Fruit fly (Drosophila melanogaster) whole organism, embryonic: ENCODE measurements around the gene CG5334.
A peak's percentile ranks its signal among the peaks of the same experiment; 100 is the strongest.

Experiments used
- Antp ChIP-seq: fragments of 200-800 bp; sonication (Bioruptor generic); optimal IDR thresholded peaks from 3 replicates; lab custom pipeline; 2016; ENCODE audit warnings: missing biosample characterization, missing genetic modification characterization
- B-H2 ChIP-seq: fragments of 200-800 bp; sonication (Bioruptor generic); optimal IDR thresholded peaks from 2 replicates; lab custom pipeline; 2018; ENCODE audit warnings: missing biosample characterization, mild to moderate bottlenecking, missing genetic modification characterization
- BEAF-32 ChIP-seq: fragments of 200-800 bp; sonication (Bioruptor generic); optimal IDR thresholded peaks from 3 replicates; lab custom pipeline; 2017; ENCODE audit warnings: missing biosample characterization, missing genetic modification characterization, mild to moderate bottlenecking, moderate library complexity, missing genetic modification reagents
- CG10321 ChIP-seq: fragments of 200-800 bp; sonication (Bioruptor generic); IDR thresholded peaks from 2 replicates; pipeline ENCODE4 v1.3.6; 2022; ENCODE audit warnings: missing biosample characterization, missing genetic modification characterization
- CG12104 ChIP-seq: fragments of 200-800 bp; sonication (Bioruptor generic); optimal IDR thresholded peaks from 3 replicates; lab custom pipeline; 2016; ENCODE audit warnings: missing biosample characterization, missing genetic modification characterization
- CG12744 ChIP-seq: fragments of 200-800 bp; sonication (Bioruptor generic); optimal IDR thresholded peaks from 2 replicates; lab custom pipeline; 2016; ENCODE audit warnings: missing biosample characterization, missing genetic modification characterization
- CG13296 ChIP-seq: fragments of 200-800 bp; sonication (Bioruptor generic); optimal IDR thresholded peaks from 3 replicates; lab custom pipeline; 2018; ENCODE audit warnings: missing biosample characterization, mild to moderate bottlenecking, missing genetic modification characterization
- CG13424 ChIP-seq: fragments of 200-800 bp; sonication (Bioruptor generic); optimal IDR thresholded peaks from 2 replicates; lab custom pipeline; 2019; ENCODE audit warnings: missing biosample characterization, mild to moderate bottlenecking, missing genetic modification characterization, moderate library complexity
- CG15514 ChIP-seq: fragments of 200-800 bp; sonication (Bioruptor generic); optimal IDR thresholded peaks from 3 replicates; lab custom pipeline; 2017; ENCODE audit warnings: missing biosample characterization, missing genetic modification characterization, mild to moderate bottlenecking, moderate library complexity, missing genetic modification reagents
- CG16779 ChIP-seq: fragments of 200-800 bp; sonication (Bioruptor generic); IDR thresholded peaks from 2 replicates; pipeline ENCODE4 v1.3.6; 2022; ENCODE audit warnings: missing biosample characterization, missing genetic modification characterization
- CG17361 ChIP-seq: fragments of 200-800 bp; sonication (Bioruptor generic); IDR thresholded peaks from 3 replicates; pipeline ENCODE4 v1.3.6; 2022; ENCODE audit warnings: missing biosample characterization, missing genetic modification characterization
- CG3838 ChIP-seq: fragments of 200-800 bp; sonication (Bioruptor generic); optimal IDR thresholded peaks from 3 replicates; lab custom pipeline; 2016; ENCODE audit warnings: missing biosample characterization, missing genetic modification characterization
- CG4707 ChIP-seq: fragments of 200-800 bp; sonication (Bioruptor generic); optimal IDR thresholded peaks from 2 replicates; lab custom pipeline; 2018; ENCODE audit warnings: missing biosample characterization, mild to moderate bottlenecking, missing genetic modification characterization, moderate library complexity
- CG7372 ChIP-seq: fragments of 200-800 bp; sonication (Bioruptor generic); IDR thresholded peaks from 2 replicates; pipeline ENCODE4 v1.3.6; 2022; ENCODE audit warnings: missing biosample characterization, missing genetic modification characterization
- CG7556 ChIP-seq: fragments of 200-800 bp; sonication (Bioruptor generic); optimal IDR thresholded peaks from 2 replicates; lab custom pipeline; 2017; ENCODE audit warnings: missing biosample characterization, mild to moderate bottlenecking, missing genetic modification characterization
- CG7786 ChIP-seq: fragments of 200-800 bp; sonication (Bioruptor generic); optimal IDR thresholded peaks from 2 replicates; lab custom pipeline; 2016; ENCODE audit warnings: missing biosample characterization, missing genetic modification characterization
- CoRest ChIP-seq: fragments of 200-800 bp; sonication (Bioruptor generic); optimal IDR thresholded peaks from 3 replicates; lab custom pipeline; 2018; ENCODE audit warnings: missing biosample characterization, mild to moderate bottlenecking, missing genetic modification characterization, moderate library complexity
- CrebB ChIP-seq: fragments of 200-800 bp; sonication (Bioruptor generic); optimal IDR thresholded peaks from 3 replicates; lab custom pipeline; 2018; ENCODE audit warnings: missing biosample characterization, mild to moderate bottlenecking, missing genetic modification characterization
- Dll ChIP-seq: fragments of 200-800 bp; sonication (Bioruptor generic); IDR thresholded peaks from 4 replicates; pipeline ENCODE4 v1.3.6; 2022; ENCODE audit warnings: missing biosample characterization, missing genetic modification characterization; ENCODE audit not compliant: partially characterized antibody
- E2f2 ChIP-seq: fragments of 200-800 bp; sonication (Bioruptor generic); IDR thresholded peaks from 2 replicates; pipeline ENCODE4 v1.3.6; 2022; ENCODE audit warnings: missing biosample characterization, missing genetic modification characterization
- HLH4C ChIP-seq: fragments of 200-800 bp; sonication (Bioruptor generic); IDR thresholded peaks from 3 replicates; pipeline ENCODE4 v1.3.6; 2022; ENCODE audit warnings: missing biosample characterization, missing genetic modification characterization; ENCODE audit not compliant: partially characterized antibody
- Hand ChIP-seq: fragments of 200-800 bp; sonication (Bioruptor generic); optimal IDR thresholded peaks from 2 replicates; lab custom pipeline; 2017; ENCODE audit warnings: mild to moderate bottlenecking, missing biosample characterization, missing genetic modification reagents, missing genetic modification characterization
- Hmr ChIP-seq: fragments of 200-800 bp; sonication (Bioruptor generic); optimal IDR thresholded peaks from 3 replicates; lab custom pipeline; 2017; ENCODE audit warnings: mild to moderate bottlenecking, missing biosample characterization, missing genetic modification reagents, missing genetic modification characterization
- Hr39 ChIP-seq: fragments of >200 bp; optimal IDR thresholded peaks from 2 replicates; lab custom pipeline; 2017
- MTF-1 ChIP-seq: fragments of 200-800 bp; sonication (Bioruptor generic); optimal IDR thresholded peaks from 2 replicates; lab custom pipeline; 2018; ENCODE audit warnings: missing biosample characterization, mild to moderate bottlenecking, missing genetic modification characterization, borderline replicate concordance
- Mrtf ChIP-seq: fragments of 200-800 bp; sonication (Bioruptor generic); IDR thresholded peaks from 3 replicates; pipeline ENCODE4 v1.3.6; 2022; ENCODE audit warnings: missing biosample characterization, missing genetic modification characterization
- NC2α ChIP-seq: fragments of 200-800 bp; sonication (Bioruptor generic); optimal IDR thresholded peaks from 2 replicates; lab custom pipeline; 2016; ENCODE audit warnings: missing biosample characterization, missing genetic modification characterization
- NK7.1 ChIP-seq: fragments of 200-800 bp; sonication (Bioruptor generic); optimal IDR thresholded peaks from 3 replicates; lab custom pipeline; 2016; ENCODE audit warnings: missing biosample characterization, missing genetic modification characterization
- PHDP ChIP-seq: fragments of 200-800 bp; sonication (Bioruptor generic); optimal IDR thresholded peaks from 3 replicates; lab custom pipeline; 2018; ENCODE audit warnings: missing biosample characterization, mild to moderate bottlenecking, missing genetic modification characterization, moderate library complexity
- Side ChIP-seq: fragments of 200-800 bp; sonication (Bioruptor generic); optimal IDR thresholded peaks from 2 replicates; lab custom pipeline; 2016; ENCODE audit warnings: missing biosample characterization, missing genetic modification characterization
- Sox100B ChIP-seq: fragments of 200-800 bp; sonication (Bioruptor generic); optimal IDR thresholded peaks from 3 replicates; lab custom pipeline; 2018; ENCODE audit warnings: missing biosample characterization, mild to moderate bottlenecking, missing genetic modification characterization
- Sox102F ChIP-seq: fragments of 200-800 bp; sonication (Bioruptor generic); optimal IDR thresholded peaks from 2 replicates; lab custom pipeline; 2018; ENCODE audit warnings: missing biosample characterization, mild to moderate bottlenecking, missing genetic modification characterization, moderate library complexity
- Xbp1 ChIP-seq: fragments of 200-800 bp; sonication (Bioruptor generic); optimal IDR thresholded peaks from 3 replicates; lab custom pipeline; 2016; ENCODE audit warnings: missing biosample characterization, mild to moderate bottlenecking, missing genetic modification characterization
- YL-1 ChIP-seq: fragments of 200-800 bp; sonication (Bioruptor generic); optimal IDR thresholded peaks from 3 replicates; lab custom pipeline; 2017; ENCODE audit warnings: missing biosample characterization, mild to moderate bottlenecking, missing genetic modification characterization
- al ChIP-seq: fragments of 200-800 bp; sonication (Bioruptor generic); IDR thresholded peaks from 2 replicates; pipeline ENCODE4 v1.3.6; 2022; ENCODE audit warnings: missing biosample characterization, missing genetic modification characterization
- cad ChIP-seq: fragments of >200 bp; optimal IDR thresholded peaks from 2 replicates; lab custom pipeline; 2017; ENCODE audit warnings: missing biosample characterization, missing genetic modification characterization
- chif ChIP-seq, 2 experiments: fragments of 200-800 bp; sonication (Bioruptor generic); optimal IDR thresholded peaks; 3 replicates each; lab custom pipeline; 2016; ENCODE audit warnings: missing biosample characterization in 2 of 2, missing genetic modification characterization in 2 of 2
- corto ChIP-seq: fragments of 200-800 bp; sonication (Bioruptor generic); optimal IDR thresholded peaks from 2 replicates; lab custom pipeline; 2016; ENCODE audit warnings: missing biosample characterization, mild to moderate bottlenecking, missing genetic modification characterization, moderate library complexity
- cwo ChIP-seq: fragments of 200-800 bp; sonication (Bioruptor generic); optimal IDR thresholded peaks from 3 replicates; lab custom pipeline; 2017; ENCODE audit warnings: missing biosample characterization, missing genetic modification characterization, mild to moderate bottlenecking, moderate library complexity, missing genetic modification reagents
- dpn ChIP-seq, 2 experiments: fragments of 200-800 bp; sonication (Bioruptor generic); optimal IDR thresholded peaks; 3 replicates each; lab custom pipeline; 2016; ENCODE audit warnings: missing biosample characterization in 2 of 2, missing genetic modification characterization in 2 of 2
- gce ChIP-seq: fragments of 200-800 bp; sonication (Bioruptor generic); IDR thresholded peaks from 3 replicates; pipeline ENCODE4 v1.3.6; 2022; ENCODE audit warnings: missing biosample characterization, missing genetic modification characterization
- hb ChIP-seq: fragments of 200-800 bp; sonication (Bioruptor generic); IDR thresholded peaks from 3 replicates; pipeline ENCODE4 v1.3.6; 2022; ENCODE audit warnings: missing biosample characterization, missing genetic modification characterization; ENCODE audit not compliant: partially characterized antibody
- jing ChIP-seq: fragments of 200-800 bp; sonication (Bioruptor generic); optimal IDR thresholded peaks from 2 replicates; lab custom pipeline; 2018; ENCODE audit warnings: missing biosample characterization, mild to moderate bottlenecking, missing genetic modification characterization
- kah ChIP-seq: fragments of 200-800 bp; sonication (Bioruptor generic); optimal IDR thresholded peaks from 2 replicates; lab custom pipeline; 2018; ENCODE audit warnings: missing biosample characterization, mild to moderate bottlenecking, missing genetic modification characterization
- nerfin-1 ChIP-seq: fragments of 200-800 bp; sonication (Bioruptor generic); optimal IDR thresholded peaks from 3 replicates; lab custom pipeline; 2019; ENCODE audit warnings: missing biosample characterization, mild to moderate bottlenecking, missing genetic modification characterization, moderate library complexity
- pita ChIP-seq: fragments of 200-800 bp; sonication (Bioruptor generic); optimal IDR thresholded peaks from 2 replicates; lab custom pipeline; 2017; ENCODE audit warnings: missing biosample characterization, mild to moderate bottlenecking, missing genetic modification characterization
- pros ChIP-seq: fragments of 200-800 bp; sonication (Bioruptor generic); optimal IDR thresholded peaks from 3 replicates; lab custom pipeline; 2019; ENCODE audit warnings: missing biosample characterization, mild to moderate bottlenecking, missing genetic modification characterization, moderate library complexity
- seq ChIP-seq: fragments of 200-800 bp; sonication (Bioruptor generic); IDR thresholded peaks from 2 replicates; pipeline ENCODE4 v1.3.6; 2022; ENCODE audit warnings: missing biosample characterization, missing genetic modification characterization
- sr ChIP-seq: fragments of 200-800 bp; sonication (Bioruptor generic); IDR thresholded peaks from 3 replicates; pipeline ENCODE4 v1.3.6; 2022; ENCODE audit warnings: missing biosample characterization, missing genetic modification characterization
- tin ChIP-seq: fragments of 200-800 bp; sonication (Bioruptor generic); optimal IDR thresholded peaks from 3 replicates; lab custom pipeline; 2016; ENCODE audit warnings: missing biosample characterization, missing genetic modification characterization
- zfh2 ChIP-seq: fragments of 200-800 bp; sonication (Bioruptor generic); optimal IDR thresholded peaks from 2 replicates; lab custom pipeline; 2016; ENCODE audit warnings: missing biosample characterization, missing genetic modification characterization

The CG5334 gene

dm6 chrX:14743819-14744218 is 31.3 kb upstream of the CG5334 start (continued):
- TF ChIP-seq cad (GFP tag; lab: Kevin White, UChicago): no peak
- TF ChIP-seq BEAF-32 (GFP tag; lab: Kevin White, UChicago): no peak
- TF ChIP-seq CG7786 (GFP tag; lab: Kevin White, UChicago): no peak
- no peak for TF ChIP-seq dpn (GFP tag; optimal IDR thresholded peaks at IDR 0.05; lab: Kevin White, UChicago)
- peak; percentile 19 for TF ChIP-seq cwo
- no peak for TF ChIP-seq hb (GFP tag; lab: Robert Waterston, UW)
- peak; percentile 64 for TF ChIP-seq Sox102F
- no peak for TF ChIP-seq CG10321
- peak; percentile 64 for TF ChIP-seq CG13424 (tag; lab: Kevin White, UChicago)
- peak; percentile 27 for TF ChIP-seq Hmr (GFP tag; lab: Kevin White, UChicago)
- peak; percentile 68 for TF ChIP-seq CG17361 (GFP tag; lab: Robert Waterston, UW)
- no peak for TF ChIP-seq B-H2 (GFP tag; lab: Kevin White, UChicago)
- no peak for TF ChIP-seq corto (GFP tag; lab: Kevin White, UChicago)
- TF ChIP-seq HLH4C (GFP tag; lab: Robert Waterston, UW): no peak
- no peak for TF ChIP-seq CG7372 (GFP tag; lab: Robert Waterston, UW)
- TF ChIP-seq Hr39: no peak
- peak; percentile 4 for TF ChIP-seq jing (GFP tag; lab: Kevin White, UChicago)
- TF ChIP-seq tin (GFP tag; lab: Kevin White, UChicago): peak; percentile 25
- TF ChIP-seq gce: no peak
- peak; percentile 55 for TF ChIP-seq PHDP
- TF ChIP-seq NK7.1 (GFP tag; lab: Kevin White, UChicago): no peak
- no peak for TF ChIP-seq zfh2
- no peak for TF ChIP-seq seq (GFP tag; lab: Robert Waterston, UW)
- TF ChIP-seq Dll (GFP tag; lab: Robert Waterston, UW): no peak
- TF ChIP-seq NC2α (GFP tag; lab: Kevin White, UChicago): no peak
- TF ChIP-seq Xbp1 (GFP tag; lab: Kevin White, UChicago): peak; percentile 33
- no peak for TF ChIP-seq sr
- TF ChIP-seq Antp: no peak
- TF ChIP-seq Sox100B: peak; percentile 74
- no peak for TF ChIP-seq CrebB (tag; lab: Kevin White, UChicago)
- TF ChIP-seq pros (GFP tag; lab: Kevin White, UChicago): no peak
- no peak for TF ChIP-seq Hand (GFP tag; lab: Kevin White, UChicago)
- peak; percentile 50 for TF ChIP-seq kah (GFP tag; lab: Kevin White, UChicago)
- TF ChIP-seq CG16779 (GFP tag; lab: Robert Waterston, UW): no peak
- TF ChIP-seq Mrtf (GFP tag; lab: Robert Waterston, UW): no peak
- TF ChIP-seq al (GFP tag; lab: Robert Waterston, UW): no peak
- TF ChIP-seq CG13296 (GFP tag; lab: Kevin White, UChicago): peak; percentile 35
- TF ChIP-seq pita (GFP tag; lab: Kevin White, UChicago): no peak
- no peak for TF ChIP-seq CG3838 (GFP tag; lab: Kevin White, UChicago)
- peak; percentile 64 for TF ChIP-seq CoRest (tag; lab: Kevin White, UChicago)
- peak; percentile 28 for TF ChIP-seq nerfin-1 (tag; lab: Kevin White, UChicago)
- TF ChIP-seq E2f2 (GFP tag; lab: Robert Waterston, UW): peak; percentile 12; the same call in 1 of the 2 replicates
- peak; percentile 3 for TF ChIP-seq CG12104 (GFP tag; lab: Kevin White, UChicago)
- no peak for TF ChIP-seq MTF-1 (GFP tag; lab: Kevin White, UChicago)
- TF ChIP-seq YL-1: no peak
- TF ChIP-seq chif (GFP tag; optimal IDR thresholded peaks at IDR 0.05; lab: Kevin White, UChicago): no peak
- peak; percentile 39 for TF ChIP-seq CG4707 (GFP tag; lab: Kevin White, UChicago)
- no peak for TF ChIP-seq Side (GFP tag; lab: Kevin White, UChicago)
- no peak for TF ChIP-seq CG12744 (GFP tag; lab: Kevin White, UChicago)
- TF ChIP-seq CG15514 (GFP tag; lab: Kevin White, UChicago): no peak
- TF ChIP-seq CG7556 (GFP tag; lab: Kevin White, UChicago): peak; percentile 64
